Worm (Caenorhabditis elegans): ENCODE data around the gene F15D4.6.

The F15D4.6 gene

ce11 chrII:13293502-13293901 lies 44.5 kb downstream of the F15D4.6 start:
- TF ChIP-seq nhr-25 (tag; optimal IDR thresholded peaks at IDR 0.05), result no peak
- TF ChIP-seq nhr-23 (tag; optimal IDR thresholded peaks at IDR 0.05), result peak; percentile 58
- no peak for TF ChIP-seq nhr-77 (tag; optimal IDR thresholded peaks at IDR 0.05)

- TF ChIP-seq nhr-77 (tag; optimal IDR thresholded peaks at IDR 0.05), result no peak
- no peak for TF ChIP-seq mml-1 (tag; optimal IDR thresholded peaks at IDR 0.05)
- no peak for TF ChIP-seq nhr-11 (tag; optimal IDR thresholded peaks at IDR 0.05)
- TF ChIP-seq nhr-43 (tag; optimal IDR thresholded peaks at IDR 0.05; ENCODE audit: poor library complexity, severe bottlenecking), result no peak
- TF ChIP-seq unc-62 (GFP tag; optimal IDR thresholded peaks at IDR 0.05), result no peak
These were observed 48.3 kb downstream of the F15D4.6 start for ce11 chrII:13297283-13297682.

- TF ChIP-seq mml-1 (tag; optimal IDR thresholded peaks at IDR 0.05), result no peak
- no peak for TF ChIP-seq nhr-12 (tag; optimal IDR thresholded peaks at IDR 0.05)
- TF ChIP-seq snpc-4 (tag; optimal IDR thresholded peaks at IDR 0.05), result no peak
- no peak for TF ChIP-seq daf-12 (tag; optimal IDR thresholded peaks at IDR 0.05)
- TF ChIP-seq skn-1 (tag; optimal IDR thresholded peaks at IDR 0.05), result no peak
- TF ChIP-seq egl-27 (tag; optimal IDR thresholded peaks at IDR 0.05), result no peak
- TF ChIP-seq ztf-11 (tag; optimal IDR thresholded peaks at IDR 0.05), result no peak
These were observed 48.9 kb downstream of the F15D4.6 start for ce11 chrII:13297935-13298334.

- TF ChIP-seq nhr-28 (tag; optimal IDR thresholded peaks at IDR 0.05), result no peak
- TF ChIP-seq lin-15B (tag; optimal IDR thresholded peaks at IDR 0.05), result no peak
- no peak for TF ChIP-seq ceh-82 (tag; optimal IDR thresholded peaks at IDR 0.05)
- TF ChIP-seq elt-2 (tag; optimal IDR thresholded peaks at IDR 0.05), result peak; percentile 99
- peak; percentile 62 for TF ChIP-seq skn-1 (tag; optimal IDR thresholded peaks at IDR 0.05)
- no peak for TF ChIP-seq egl-5 (tag; optimal IDR thresholded peaks at IDR 0.05)
- no peak for TF ChIP-seq ZK546.5 (tag; optimal IDR thresholded peaks at IDR 0.05)
- no peak for TF ChIP-seq unc-39 (tag; optimal IDR thresholded peaks at IDR 0.05)
- TF ChIP-seq R02D3.7 (tag; optimal IDR thresholded peaks at IDR 0.05), result peak; percentile 7
- TF ChIP-seq snpc-4 (tag; optimal IDR thresholded peaks at IDR 0.05), result peak; percentile 15
- peak; percentile 38 for TF ChIP-seq pha-4 (tag; optimal IDR thresholded peaks at IDR 0.05)
- peak; percentile 54 for TF ChIP-seq ama-1 (optimal IDR thresholded peaks at IDR 0.05)
- TF ChIP-seq ztf-11 (tag; optimal IDR thresholded peaks at IDR 0.05), result no peak
- TF ChIP-seq jun-1 (tag; optimal IDR thresholded peaks at IDR 0.05), result peak; percentile 7
- TF ChIP-seq pqm-1 (tag; optimal IDR thresholded peaks at IDR 0.05), result peak; percentile 98
These were observed 49.5 kb downstream of the F15D4.6 start for ce11 chrII:13298534-13298933.

- TF ChIP-seq ceh-9 (tag; optimal IDR thresholded peaks at IDR 0.05) (no peak), ama-1 (optimal IDR thresholded peaks at IDR 0.05) (no peak), sea-2 (GFP tag; optimal IDR thresholded peaks at IDR 0.05) (no peak), nfya-1 (tag; optimal IDR thresholded peaks at IDR 0.05; ENCODE audit: insufficient read depth) (peak; percentile 2), ceh-28 (tag; optimal IDR thresholded peaks at IDR 0.05) (no peak), pqm-1 (tag; optimal IDR thresholded peaks at IDR 0.05) (peak; percentile 91), pha-4 (tag; optimal IDR thresholded peaks at IDR 0.05) (peak; percentile 59), nhr-25 (tag; optimal IDR thresholded peaks at IDR 0.05) (no peak), unc-39 (tag; optimal IDR thresholded peaks at IDR 0.05) (no peak), jun-1 (tag; optimal IDR thresholded peaks at IDR 0.05) (peak; percentile 25), mdl-1 (tag; optimal IDR thresholded peaks at IDR 0.05) (no peak), elt-2 (tag; optimal IDR thresholded peaks at IDR 0.05) (peak; percentile 97)
These were observed 50.3 kb downstream of the F15D4.6 start for ce11 chrII:13299166-13299805.
